Worm (Caenorhabditis elegans) whole organism, mixed stage, embryonic: ENCODE results near the gene brd-1.

ENCODE experiments used
- M03D4.4 ChIP-seq: sonication (generic microtip); optimal IDR thresholded peaks from 2 replicates; lab custom pipeline; 2017; ENCODE audit warnings: mild to moderate bottlenecking, missing genetic modification characterization, missing compliant biosample characterization
- bed-3 ChIP-seq: fragments of 200-800 bp; sonication (Bioruptor generic); optimal IDR thresholded peaks from 3 replicates; lab custom pipeline; 2018; ENCODE audit warnings: mild to moderate bottlenecking, missing genetic modification characterization, moderate library complexity, missing compliant biosample characterization
- blmp-1 ChIP-seq: fragments of 150-350 bp; optimal IDR thresholded peaks from 2 replicates; lab custom pipeline; 2014; ENCODE audit warnings: missing biosample characterization, missing genetic modification characterization
- ceh-39 ChIP-seq: fragments of 150-350 bp; optimal IDR thresholded peaks from 2 replicates; lab custom pipeline; 2014; ENCODE audit warnings: missing biosample characterization, missing genetic modification characterization
- ceh-43 ChIP-seq: fragments of 200-800 bp; sonication (Bioruptor generic); optimal IDR thresholded peaks from 2 replicates; lab custom pipeline; 2018; ENCODE audit warnings: mild to moderate bottlenecking, missing genetic modification characterization, moderate library complexity, missing compliant biosample characterization
- ceh-83 ChIP-seq: fragments of 200-800 bp; sonication (Bioruptor generic); optimal IDR thresholded peaks from 2 replicates; lab custom pipeline; 2018; ENCODE audit warnings: mild to moderate bottlenecking, missing genetic modification characterization, missing compliant biosample characterization
- ces-1 ChIP-seq: fragments of 150-350 bp; optimal IDR thresholded peaks from 2 replicates; lab custom pipeline; 2014; ENCODE audit warnings: missing biosample characterization, missing genetic modification reagents, missing genetic modification characterization
- cnd-1 ChIP-seq: fragments of 200-800 bp; sonication (Bioruptor generic); optimal IDR thresholded peaks from 2 replicates; lab custom pipeline; 2018; ENCODE audit warnings: mild to moderate bottlenecking, missing genetic modification characterization, missing compliant biosample characterization
- drap-1 ChIP-seq: fragments of 200-800 bp; sonication (Bioruptor generic); optimal IDR thresholded peaks from 3 replicates; lab custom pipeline; 2018; ENCODE audit warnings: mild to moderate bottlenecking, missing genetic modification characterization, missing compliant biosample characterization
- elt-1 ChIP-seq: sonication (generic microtip); optimal IDR thresholded peaks from 2 replicates; lab custom pipeline; 2017; ENCODE audit warnings: missing genetic modification characterization, mild to moderate bottlenecking, missing compliant biosample characterization, antibody characterized with exemption, moderate library complexity, borderline replicate concordance; ENCODE audit not compliant: insufficient read depth
- flh-1 ChIP-seq: fragments of 200-800 bp; sonication (Bioruptor generic); optimal IDR thresholded peaks from 2 replicates; lab custom pipeline; 2018; ENCODE audit warnings: mild to moderate bottlenecking, missing genetic modification characterization, moderate library complexity, missing compliant biosample characterization
- ham-2 ChIP-seq: fragments of 200-800 bp; sonication (Bioruptor generic); optimal IDR thresholded peaks from 2 replicates; lab custom pipeline; 2018; ENCODE audit warnings: mild to moderate bottlenecking, missing genetic modification characterization, missing compliant biosample characterization
- lin-13 ChIP-seq: fragments of 150-350 bp; optimal IDR thresholded peaks from 2 replicates; lab custom pipeline; 2014; ENCODE audit warnings: missing biosample characterization, missing genetic modification characterization
- lin-32 ChIP-seq: fragments of 200-800 bp; sonication (Bioruptor generic); optimal IDR thresholded peaks from 2 replicates; lab custom pipeline; 2018; ENCODE audit warnings: mild to moderate bottlenecking, missing genetic modification characterization, missing compliant biosample characterization
- mab-5 ChIP-seq: fragments of 150-350 bp; optimal IDR thresholded peaks from 2 replicates; lab custom pipeline; 2014; ENCODE audit warnings: missing biosample characterization, missing genetic modification characterization
- mep-1 ChIP-seq: fragments of 150-350 bp; optimal IDR thresholded peaks from 2 replicates; lab custom pipeline; 2017; ENCODE audit warnings: missing biosample characterization, missing genetic modification reagents, missing genetic modification characterization, inconsistent platforms
- mls-2 ChIP-seq: sonication (generic microtip); optimal IDR thresholded peaks from 2 replicates; lab custom pipeline; 2016; ENCODE audit warnings: mild to moderate bottlenecking, missing genetic modification characterization, moderate library complexity, missing compliant biosample characterization
- nhr-12 ChIP-seq: fragments of 150-350 bp; optimal IDR thresholded peaks from 2 replicates; lab custom pipeline; 2014; ENCODE audit warnings: missing biosample characterization, missing genetic modification characterization
- nhr-2 ChIP-seq: fragments of 150-350 bp; optimal IDR thresholded peaks from 2 replicates; lab custom pipeline; 2014; ENCODE audit warnings: missing biosample characterization, missing genetic modification characterization
- nhr-237 ChIP-seq: fragments of 150-350 bp; optimal IDR thresholded peaks from 2 replicates; lab custom pipeline; 2014; ENCODE audit warnings: missing biosample characterization, missing genetic modification characterization
- nhr-76 ChIP-seq: sonication (generic microtip); optimal IDR thresholded peaks from 2 replicates; lab custom pipeline; 2017; ENCODE audit warnings: missing biosample characterization, missing genetic modification characterization
- pha-4 ChIP-seq: fragments of 150-350 bp; optimal IDR thresholded peaks from 2 replicates; lab custom pipeline; 2018; ENCODE audit warnings: missing biosample characterization, missing genetic modification reagents, missing genetic modification characterization
- sem-2 ChIP-seq: fragments of 200-800 bp; sonication (Bioruptor generic); optimal IDR thresholded peaks from 2 replicates; lab custom pipeline; 2018; ENCODE audit warnings: mild to moderate bottlenecking, missing genetic modification characterization, missing compliant biosample characterization
- snpc-4 ChIP-seq: fragments of 150-350 bp; optimal IDR thresholded peaks from 2 replicates; lab custom pipeline; 2014; ENCODE audit warnings: missing biosample characterization, missing genetic modification characterization
- sptf-1 ChIP-seq: sonication (generic microtip); optimal IDR thresholded peaks from 2 replicates; lab custom pipeline; 2017; ENCODE audit warnings: mild to moderate bottlenecking, missing genetic modification characterization, moderate library complexity, missing compliant biosample characterization
- unc-120 ChIP-seq: sonication (generic microtip); optimal IDR thresholded peaks from 2 replicates; lab custom pipeline; 2017; ENCODE audit warnings: missing genetic modification characterization, missing compliant biosample characterization; ENCODE audit not compliant: poor library complexity, severe bottlenecking
- unc-39 ChIP-seq: fragments of 150-350 bp; optimal IDR thresholded peaks from 2 replicates; lab custom pipeline; 2014; ENCODE audit warnings: missing biosample characterization, missing genetic modification characterization
- unc-62 ChIP-seq: fragments of 150-350 bp; optimal IDR thresholded peaks from 2 replicates; lab custom pipeline; 2014; ENCODE audit warnings: missing biosample characterization, missing genetic modification reagents, missing genetic modification characterization
- zip-8 ChIP-seq: fragments of 150-350 bp; optimal IDR thresholded peaks from 2 replicates; lab custom pipeline; 2014; ENCODE audit warnings: missing biosample characterization, missing genetic modification characterization

brd-1 gene

DNA sequence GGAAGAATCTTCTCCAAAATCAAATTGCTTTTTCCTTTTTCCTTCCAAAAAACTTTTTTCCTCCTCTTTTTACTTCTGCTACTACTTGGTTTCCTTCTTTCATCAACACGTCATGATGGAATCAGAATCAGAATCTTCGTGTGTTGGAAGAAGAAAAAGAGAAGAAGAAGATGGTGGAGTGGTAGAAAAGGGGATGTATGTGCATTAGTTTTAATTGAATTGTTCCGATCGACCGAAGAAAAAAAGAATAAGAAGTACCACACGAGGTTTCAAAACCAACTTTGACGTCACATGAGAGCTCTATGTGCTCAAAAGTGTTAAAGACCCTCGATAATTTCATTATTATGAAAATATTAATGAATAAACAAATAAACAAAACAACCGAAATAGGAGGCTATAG, 25.5 kb upstream of the brd-1 start:
- TF ChIP-seq ces-1 (GFP tag; lab: Kevin White, UChicago) = peak; percentile 43
- no peak for TF ChIP-seq lin-32 (GFP tag; lab: Kevin White, UChicago)

DNA sequence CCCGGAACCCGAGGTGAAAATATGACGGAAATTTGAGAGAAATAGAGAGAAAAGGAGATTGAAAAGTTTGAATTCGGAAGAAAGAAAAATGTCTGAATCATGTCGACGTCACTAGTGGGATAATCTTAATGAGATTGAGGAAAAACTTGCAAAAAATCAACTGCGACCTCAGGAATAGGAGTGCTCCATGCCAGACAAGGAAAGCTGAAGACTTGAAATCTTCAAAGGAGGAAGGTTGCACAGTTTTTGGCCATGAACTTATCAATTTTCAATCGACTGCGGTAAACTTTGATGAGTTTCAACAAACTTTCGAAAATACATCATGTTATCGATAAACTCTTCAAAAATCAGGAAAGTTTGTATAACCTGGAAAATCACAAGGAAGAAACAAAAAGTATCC, 23.1 kb upstream of the brd-1 start, which contains the start of gene pdf-1:
pdf-1 (minus strand) TSS at position 101 of the 400 bp plus-strand sequence.
- no peak for TF ChIP-seq M03D4.4 (tag; lab: Kevin White, UChicago)
- no peak for TF ChIP-seq mab-5 (tag; lab: Kevin White, UChicago)
- no peak for TF ChIP-seq ces-1 (GFP tag; lab: Kevin White, UChicago)
- no peak for TF ChIP-seq ham-2 (GFP tag; lab: Kevin White, UChicago)
- no peak for TF ChIP-seq drap-1 (GFP tag; lab: Kevin White, UChicago)
- no peak for TF ChIP-seq mep-1
- TF ChIP-seq nhr-76 = no peak
- no peak for TF ChIP-seq cnd-1 (tag; lab: Kevin White, UChicago)
- TF ChIP-seq nhr-2 = no peak
- no peak for TF ChIP-seq lin-32 (GFP tag; lab: Kevin White, UChicago)
- no peak for TF ChIP-seq zip-8
- no peak for TF ChIP-seq unc-120
- TF ChIP-seq ceh-39 (tag; lab: Kevin White, UChicago) = no peak
- no peak for TF ChIP-seq lin-13 (tag; lab: Kevin White, UChicago)
- TF ChIP-seq unc-62 (GFP tag; lab: Kevin White, UChicago) = no peak

DNA sequence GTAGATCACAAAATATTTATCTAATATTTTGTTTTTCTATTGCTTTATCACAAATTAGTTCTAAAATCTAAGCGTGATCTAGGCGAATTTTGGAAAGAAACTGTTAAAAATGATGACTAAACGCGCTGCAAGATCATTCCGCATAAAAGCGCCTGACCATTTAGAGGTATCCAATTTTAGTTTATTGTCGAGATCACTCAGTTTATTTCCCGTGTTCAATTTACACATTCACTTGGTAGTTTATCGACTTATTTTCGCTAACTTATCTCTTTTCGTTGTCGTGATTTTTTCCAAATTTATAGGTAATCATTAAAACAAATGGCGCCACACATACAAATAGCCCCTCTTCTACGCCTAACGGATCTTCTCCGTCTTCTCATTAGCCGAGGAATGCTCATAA, 17.1 kb upstream of the brd-1 start, which contains the start of gene T07E3.2:
T07E3.2 (plus strand) TSS at position 301 of the 400 bp plus-strand sequence.
- TF ChIP-seq mab-5 (tag; lab: Kevin White, UChicago) (no peak), nhr-76 (no peak), nhr-12 (tag; lab: Kevin White, UChicago) (no peak), mep-1 (no peak), ceh-83 (GFP tag; lab: Kevin White, UChicago) (no peak), sptf-1 (tag; lab: Kevin White, UChicago) (no peak), blmp-1 (no peak), nhr-237 (no peak), lin-13 (tag; lab: Kevin White, UChicago) (no peak), unc-120 (no peak), unc-39 (tag; lab: Kevin White, UChicago) (no peak), bed-3 (GFP tag; lab: Kevin White, UChicago) (no peak), ceh-39 (tag; lab: Kevin White, UChicago) (no peak)
- TF ChIP-seq, all 35 proteins: peak for 0

DNA sequence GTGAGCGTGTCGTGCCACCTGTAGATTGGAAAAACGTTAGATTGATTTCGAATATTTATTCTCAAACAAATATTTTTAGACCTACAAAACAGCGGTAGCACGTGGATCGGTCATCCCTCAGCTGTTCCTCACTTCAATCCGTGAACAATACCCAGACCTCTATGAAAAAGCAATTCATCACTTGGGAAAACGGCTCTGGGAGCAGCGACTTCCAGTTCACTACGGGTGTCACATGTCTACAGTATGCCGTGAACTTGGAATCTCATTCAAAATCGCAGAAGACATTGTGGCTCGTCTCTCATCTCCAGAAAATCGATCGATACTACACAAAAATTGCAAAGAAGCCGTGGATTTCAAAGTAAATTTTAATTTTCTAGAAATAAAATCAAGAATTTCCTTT, 15.2 kb upstream of the brd-1 start:
- TF ChIP-seq ceh-39 (tag; lab: Kevin White, UChicago) (no peak), lin-13 (tag; lab: Kevin White, UChicago) (no peak)
- TF ChIP-seq, all 35 proteins: peak for 0

DNA sequence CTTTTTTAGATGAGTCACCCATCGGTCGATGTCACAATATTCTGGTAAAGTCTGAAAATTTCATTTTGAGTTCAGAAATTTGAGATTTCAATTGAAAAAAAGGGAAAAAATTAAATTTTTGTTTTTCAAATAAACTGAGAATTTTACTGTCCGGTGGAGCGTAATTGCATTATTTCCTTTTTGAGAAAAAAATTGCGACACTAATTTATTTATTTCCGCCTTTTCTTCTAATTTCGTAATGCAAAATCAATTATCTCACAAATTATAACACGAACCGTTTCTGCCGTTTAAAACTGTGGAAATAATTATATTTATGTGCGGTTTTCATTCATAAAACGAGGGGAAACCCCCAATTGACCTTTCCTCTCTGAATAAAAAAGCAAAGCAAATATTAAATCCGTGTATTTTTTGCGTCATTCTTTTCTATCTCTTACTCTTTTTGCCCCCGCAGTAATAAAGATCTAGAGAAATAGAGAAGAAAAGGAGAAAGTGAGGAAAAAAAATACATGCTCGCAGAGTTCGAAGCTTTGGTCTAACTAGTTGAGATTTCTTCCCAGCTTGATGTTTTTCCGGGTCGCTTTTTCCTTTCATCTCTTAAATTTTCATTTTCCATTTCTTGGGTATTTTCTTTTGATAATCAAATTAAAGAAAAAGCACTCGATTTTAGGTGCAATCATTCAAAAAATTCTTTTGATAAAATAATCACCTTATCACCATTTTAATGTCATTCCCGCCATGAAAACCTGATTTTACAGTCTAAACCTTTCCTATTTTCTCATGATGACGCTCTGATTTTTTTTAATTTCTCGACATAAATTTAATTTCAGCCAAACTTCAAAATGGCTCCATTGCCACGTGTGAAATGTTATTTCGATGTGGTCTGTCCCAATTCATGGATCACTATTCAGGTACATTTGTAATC, 14.0 kb upstream of the brd-1 start, which contains the start of the genes brc-2 and T07E3.3:
brc-2 (minus strand) TSS at position 51 of the 922 bp plus-strand sequence.
T07E3.3 (plus strand) TSS at position 822 of the 922 bp plus-strand sequence.
- TF ChIP-seq ces-1 (GFP tag; lab: Kevin White, UChicago) (peak; percentile 86), pha-4 (tag; lab: Kevin White, UChicago) (no peak), ceh-43 (peak; percentile 41)

DNA sequence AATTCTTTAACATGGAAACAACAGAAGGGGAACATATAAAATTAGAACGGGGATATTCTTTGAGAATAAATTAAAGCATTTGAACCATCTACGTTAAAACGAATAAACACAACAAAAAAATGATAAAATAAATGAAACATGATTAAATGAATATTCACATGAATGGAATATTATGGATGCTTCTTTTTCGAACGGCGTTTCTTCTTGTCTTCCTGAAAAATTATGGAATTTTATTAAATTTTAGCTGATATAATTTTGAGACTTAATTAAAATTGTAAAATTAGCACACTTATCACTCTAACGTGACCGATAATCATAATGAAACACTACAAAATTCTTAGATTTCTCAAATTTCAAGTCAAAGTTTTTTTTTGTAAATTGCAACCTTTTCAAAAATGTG, 11.3 kb upstream of the brd-1 start:
- TF ChIP-seq ces-1 (GFP tag; lab: Kevin White, UChicago) (no peak), flh-1 (GFP tag; lab: Kevin White, UChicago) (no peak), pha-4 (tag; lab: Kevin White, UChicago) (no peak), mab-5 (tag; lab: Kevin White, UChicago) (no peak), bed-3 (GFP tag; lab: Kevin White, UChicago) (no peak), unc-62 (GFP tag; lab: Kevin White, UChicago) (no peak), elt-1 (no peak), sem-2 (GFP tag; lab: Kevin White, UChicago) (no peak), mls-2 (tag; lab: Kevin White, UChicago) (no peak), snpc-4 (tag; lab: Kevin White, UChicago) (no peak), nhr-2 (no peak), sptf-1 (tag; lab: Kevin White, UChicago) (no peak), unc-120 (no peak), nhr-12 (tag; lab: Kevin White, UChicago) (no peak)
